Worm (Caenorhabditis elegans) whole organism, L4 larva: ENCODE data around the gene crn-5.
A peak's percentile ranks its signal among the peaks of the same experiment; 100 is the strongest.

Experiments
- D1046.2 ChIP-seq: fragments of 200-800 bp; sonication (Bioruptor generic); IDR thresholded peaks from 2 replicates; pipeline ENCODE4 v1.3.6; 2022; ENCODE audit warnings: missing genetic modification characterization, missing compliant biosample characterization
- F26F4.8 ChIP-seq: fragments of 200-800 bp; sonication (Bioruptor generic); conservative IDR thresholded peaks from 2 replicates; pipeline ENCODE4 v1.3.6; 2022; ENCODE audit warnings: missing genetic modification characterization, missing compliant biosample characterization
- F49E8.2 ChIP-seq: sonication (generic microtip); optimal IDR thresholded peaks from 2 replicates; lab custom pipeline; 2016; ENCODE audit warnings: missing compliant biosample characterization, mild to moderate bottlenecking, missing genetic modification characterization, borderline replicate concordance
- T20F7.1 ChIP-seq: fragments of 200-800 bp; sonication (Bioruptor generic); optimal IDR thresholded peaks from 2 replicates; lab custom pipeline; 2018; ENCODE audit warnings: mild to moderate bottlenecking, missing genetic modification characterization, missing compliant biosample characterization
- Y48G9A.11 ChIP-seq: fragments of 200-800 bp; sonication (Bioruptor generic); IDR thresholded peaks from 2 replicates; pipeline ENCODE4 v1.3.6; 2022; ENCODE audit warnings: missing genetic modification reagents, missing genetic modification characterization, missing compliant biosample characterization
- Y75B8A.6 ChIP-seq: fragments of 200-800 bp; sonication (Bioruptor generic); IDR thresholded peaks from 2 replicates; pipeline ENCODE4 v1.3.6; 2022; ENCODE audit warnings: missing genetic modification reagents, missing genetic modification characterization, missing compliant biosample characterization
- ZK546.5 ChIP-seq, 2 experiments: sonication (generic microtip); optimal IDR thresholded peaks; 2 replicates each; lab custom pipeline; 2017; ENCODE audit warnings: missing biosample characterization in 2 of 2, missing genetic modification characterization in 2 of 2
- aha-1 ChIP-seq: fragments of 150-350 bp; peaks from one replicate; lab custom pipeline; 2014; ENCODE audit warnings: missing biosample characterization, missing genetic modification characterization
- aly-2 ChIP-seq: sonication (generic microtip); optimal IDR thresholded peaks from 2 replicates; lab custom pipeline; 2018; ENCODE audit warnings: missing biosample characterization, missing genetic modification characterization
- ama-1 ChIP-seq: fragments of 150-350 bp; optimal IDR thresholded peaks from 2 replicates; lab custom pipeline; 2014; ENCODE audit warnings: inconsistent platforms, mixed read lengths
- attf-4 ChIP-seq: sonication (generic microtip); optimal IDR thresholded peaks from 3 replicates; lab custom pipeline; 2017; ENCODE audit warnings: missing biosample characterization, missing genetic modification characterization
- ceh-28 ChIP-seq: fragments of 150-350 bp; optimal IDR thresholded peaks from 2 replicates; lab custom pipeline; 2014; ENCODE audit warnings: missing biosample characterization, missing genetic modification reagents, missing genetic modification characterization
- ceh-32 ChIP-seq: sonication (generic microtip); optimal IDR thresholded peaks from 2 replicates; lab custom pipeline; 2016; ENCODE audit warnings: mild to moderate bottlenecking, missing genetic modification characterization, missing compliant biosample characterization; ENCODE audit not compliant: poor library complexity
- ceh-44 ChIP-seq: fragments of 200-800 bp; sonication (Bioruptor generic); IDR thresholded peaks from 2 replicates; pipeline ENCODE4 v1.3.6; 2022; ENCODE audit warnings: missing genetic modification reagents, missing genetic modification characterization, missing compliant biosample characterization
- ceh-62 ChIP-seq: sonication (generic microtip); optimal IDR thresholded peaks from 2 replicates; lab custom pipeline; 2017; ENCODE audit warnings: missing biosample characterization, missing genetic modification characterization
- ces-1 ChIP-seq: fragments of 150-350 bp; sonication (generic microtip); optimal IDR thresholded peaks from 4 replicates; lab custom pipeline; 2014; ENCODE audit warnings: missing biosample characterization, missing genetic modification reagents, missing genetic modification characterization
- ctbp-1 ChIP-seq: fragments of 200-800 bp; sonication (Bioruptor generic); IDR thresholded peaks from 2 replicates; pipeline ENCODE4 v1.3.6; 2022; ENCODE audit warnings: missing genetic modification reagents, missing genetic modification characterization, missing compliant biosample characterization
- daf-8 ChIP-seq: fragments of 200-800 bp; sonication (Bioruptor generic); IDR thresholded peaks from 2 replicates; pipeline ENCODE4 v1.3.6; 2022; ENCODE audit warnings: missing genetic modification characterization, missing compliant biosample characterization
- duxl-1 ChIP-seq: sonication (generic microtip); optimal IDR thresholded peaks from 2 replicates; lab custom pipeline; 2016; ENCODE audit warnings: mild to moderate bottlenecking, missing genetic modification characterization, moderate library complexity, missing compliant biosample characterization; ENCODE audit not compliant: poor library complexity
- dve-1 ChIP-seq: sonication (generic microtip); optimal IDR thresholded peaks from 2 replicates; lab custom pipeline; 2017; ENCODE audit warnings: antibody characterized with exemption, mild to moderate bottlenecking, missing genetic modification characterization, missing compliant biosample characterization; ENCODE audit not compliant: insufficient read depth
- egl-27 ChIP-seq: sonication (generic microtip); optimal IDR thresholded peaks from 3 replicates; lab custom pipeline; 2017; ENCODE audit warnings: missing biosample characterization, missing genetic modification reagents, missing genetic modification characterization
- egl-43 ChIP-seq: fragments of 200-800 bp; sonication (Bioruptor generic); IDR thresholded peaks from 2 replicates; pipeline ENCODE4 v1.3.6; 2022; ENCODE audit warnings: missing genetic modification reagents, missing genetic modification characterization, missing compliant biosample characterization
- fos-1 ChIP-seq: fragments of 150-350 bp; optimal IDR thresholded peaks from 2 replicates; lab custom pipeline; 2014; ENCODE audit warnings: missing biosample characterization, missing genetic modification characterization
- gei-8 ChIP-seq: fragments of 200-800 bp; sonication (Bioruptor generic); optimal IDR thresholded peaks from 2 replicates; lab custom pipeline; 2018; ENCODE audit warnings: mild to moderate bottlenecking, missing genetic modification characterization, missing compliant biosample characterization
- hlh-11 ChIP-seq: fragments of 200-800 bp; sonication (Bioruptor generic); optimal IDR thresholded peaks from 2 replicates; lab custom pipeline; 2018; ENCODE audit warnings: mild to moderate bottlenecking, missing genetic modification characterization, missing compliant biosample characterization
- hmg-1.1 ChIP-seq: fragments of 200-800 bp; sonication (Bioruptor generic); IDR thresholded peaks from 2 replicates; pipeline ENCODE4 v1.3.6; 2022; ENCODE audit warnings: missing genetic modification reagents, missing genetic modification characterization, missing compliant biosample characterization
- lin-1 ChIP-seq: fragments of 200-800 bp; sonication (Bioruptor generic); IDR thresholded peaks from 2 replicates; pipeline ENCODE4 v1.3.6; 2022; ENCODE audit warnings: missing genetic modification reagents, missing genetic modification characterization, missing compliant biosample characterization
- lin-15B ChIP-seq: fragments of 150-350 bp; sonication (generic microtip); optimal IDR thresholded peaks from 3 replicates; lab custom pipeline; 2014; ENCODE audit warnings: missing biosample characterization, missing genetic modification characterization
- lin-29 ChIP-seq: fragments of 200-800 bp; sonication (Bioruptor generic); IDR thresholded peaks from 2 replicates; pipeline ENCODE4 v1.3.6; 2022; ENCODE audit warnings: missing genetic modification reagents, missing genetic modification characterization, missing compliant biosample characterization
- lin-39 ChIP-seq: fragments of 150-350 bp; optimal IDR thresholded peaks from 2 replicates; lab custom pipeline; 2014; ENCODE audit warnings: missing biosample characterization, missing genetic modification reagents, missing genetic modification characterization
- mdl-1 ChIP-seq, 2 experiments: fragments of 150-350 bp in 1 of 2; sonication (generic microtip) in 1 of 2; optimal IDR thresholded peaks; 2 replicates each; lab custom pipeline; 2014 to 2017; ENCODE audit warnings: missing biosample characterization in 2 of 2, missing genetic modification characterization in 2 of 2
- mep-1 ChIP-seq: fragments of 150-350 bp; sonication (generic microtip); optimal IDR thresholded peaks from 3 replicates; lab custom pipeline; 2014; ENCODE audit warnings: missing biosample characterization, missing genetic modification characterization
- nhr-102 ChIP-seq: sonication (generic microtip); optimal IDR thresholded peaks from 2 replicates; lab custom pipeline; 2016; ENCODE audit warnings: mild to moderate bottlenecking, missing genetic modification characterization, moderate library complexity, missing compliant biosample characterization
- nhr-237 ChIP-seq: sonication (generic microtip); optimal IDR thresholded peaks from 2 replicates; lab custom pipeline; 2017; ENCODE audit warnings: missing biosample characterization, missing genetic modification characterization
- nhr-25 ChIP-seq: sonication (generic microtip); optimal IDR thresholded peaks from 2 replicates; lab custom pipeline; 2017; ENCODE audit warnings: missing genetic modification characterization, mild to moderate bottlenecking, missing compliant biosample characterization, antibody characterized with exemption, moderate library complexity, borderline replicate concordance; ENCODE audit not compliant: insufficient read depth
- nhr-28 ChIP-seq: fragments of 150-350 bp; optimal IDR thresholded peaks from 2 replicates; lab custom pipeline; 2014; ENCODE audit warnings: missing biosample characterization, missing genetic modification characterization
- nhr-48 ChIP-seq: sonication (generic microtip); optimal IDR thresholded peaks from 2 replicates; lab custom pipeline; 2016; ENCODE audit warnings: mild to moderate bottlenecking, missing genetic modification characterization, missing compliant biosample characterization
- pha-4 ChIP-seq, 2 experiments: fragments of 150-350 bp in 1 of 2; fragments of 200-800 bp in 1 of 2; sonication (Bioruptor generic) in 1 of 2; IDR thresholded peaks in 1 of 2; optimal IDR thresholded peaks in 1 of 2; 2 replicates each; pipeline versions ENCODE4 v1.3.6 to Lab custom; 2014 to 2022; ENCODE audit warnings: missing genetic modification characterization in 2 of 2, missing genetic modification reagents in 2 of 2, missing biosample characterization in 1 of 2, missing compliant biosample characterization in 1 of 2
- pqm-1 ChIP-seq: sonication (generic microtip); optimal IDR thresholded peaks from 2 replicates; lab custom pipeline; 2017; ENCODE audit warnings: missing biosample characterization, missing genetic modification characterization
- sdz-12 ChIP-seq: fragments of 200-800 bp; sonication (Bioruptor generic); optimal IDR thresholded peaks from 2 replicates; lab custom pipeline; 2018; ENCODE audit warnings: mild to moderate bottlenecking, missing genetic modification characterization, missing compliant biosample characterization
- skn-1 ChIP-seq: fragments of 150-350 bp; optimal IDR thresholded peaks from 2 replicates; lab custom pipeline; 2014; ENCODE audit warnings: missing biosample characterization, missing genetic modification characterization
- snpc-4 ChIP-seq: fragments of 150-350 bp; optimal IDR thresholded peaks from 2 replicates; lab custom pipeline; 2014; ENCODE audit warnings: missing biosample characterization, missing genetic modification characterization
- spr-1 ChIP-seq: sonication (generic microtip); optimal IDR thresholded peaks from 2 replicates; lab custom pipeline; 2016; ENCODE audit warnings: mild to moderate bottlenecking, missing genetic modification characterization, missing compliant biosample characterization
- spr-3 ChIP-seq: fragments of 200-800 bp; sonication (Bioruptor generic); optimal IDR thresholded peaks from 2 replicates; lab custom pipeline; 2018; ENCODE audit warnings: mild to moderate bottlenecking, missing genetic modification characterization, missing compliant biosample characterization
- tra-1 ChIP-seq: fragments of 200-800 bp; sonication (Bioruptor generic); IDR thresholded peaks from 2 replicates; pipeline ENCODE4 v1.3.6; 2022; ENCODE audit warnings: missing genetic modification reagents, missing genetic modification characterization, missing compliant biosample characterization
- unc-39 ChIP-seq: sonication (generic microtip); optimal IDR thresholded peaks from 2 replicates; lab custom pipeline; 2017; ENCODE audit warnings: missing biosample characterization, missing genetic modification characterization
- unc-62 ChIP-seq, 3 experiments: fragments of 150-350 bp in 1 of 3; sonication (generic microtip); optimal IDR thresholded peaks in 2 of 3; peaks in 1 of 3; 1 replicate in 1 of 3; 2 replicates in 2 of 3; lab custom pipeline; 2014 to 2017; ENCODE audit warnings: missing biosample characterization in 3 of 3, missing genetic modification characterization in 3 of 3, missing genetic modification reagents in 3 of 3, missing genotype in 1 of 3
- zag-1 ChIP-seq: fragments of 150-350 bp; optimal IDR thresholded peaks from 2 replicates; lab custom pipeline; 2014; ENCODE audit warnings: missing biosample characterization, missing genetic modification characterization
- ztf-11 ChIP-seq: fragments of 150-350 bp; optimal IDR thresholded peaks from 2 replicates; lab custom pipeline; 2014; ENCODE audit warnings: missing biosample characterization, missing genetic modification characterization

The crn-5 gene

DNA sequence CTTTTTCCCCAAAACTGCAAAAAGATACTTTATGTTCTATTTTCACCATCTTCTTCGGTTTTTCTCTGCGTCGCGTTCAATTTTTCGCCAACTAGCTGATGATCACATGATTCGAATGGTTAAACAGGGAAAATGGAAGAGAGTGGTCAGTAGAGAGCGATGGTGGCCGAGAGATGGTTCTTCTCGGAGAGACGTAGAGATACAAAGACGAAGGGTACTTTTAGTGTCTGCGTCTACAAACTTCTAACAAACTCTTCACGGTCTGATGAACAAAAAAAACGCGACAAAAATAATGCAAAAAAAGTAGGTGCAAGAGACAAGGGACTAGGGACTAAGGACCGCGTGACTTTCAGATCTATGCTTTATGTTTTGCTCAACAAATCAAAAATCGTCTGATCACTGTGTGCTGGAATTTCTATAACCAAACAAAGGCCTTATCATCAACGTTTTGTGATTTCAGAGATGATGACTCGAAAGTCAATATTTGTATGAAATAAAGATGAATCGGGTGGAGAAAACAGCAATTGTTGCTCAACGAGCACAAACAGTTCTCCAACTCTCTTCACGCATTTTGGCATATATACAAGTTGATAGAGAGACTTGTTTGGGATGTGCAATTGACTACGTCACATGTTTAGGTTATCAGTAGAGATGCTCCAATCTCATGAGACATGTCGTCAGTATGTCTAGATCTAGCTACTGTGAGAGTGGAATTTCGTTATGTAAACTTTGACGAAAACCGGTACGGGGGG is 40.4 kb upstream of the crn-5 start:
- peak; percentile 63 for TF ChIP-seq spr-1 (tag; lab: Kevin White, UChicago)
- peak; percentile 76 to 91 for TF ChIP-seq mdl-1 (tag; optimal IDR thresholded peaks at IDR 0.05; lab: Kevin White, UChicago)
- TF ChIP-seq hlh-11 (tag; lab: Kevin White, UChicago): peak; percentile 96
- no peak for TF ChIP-seq lin-39 (tag; lab: Kevin White, UChicago)
- TF ChIP-seq gei-8 (GFP tag; lab: Kevin White, UChicago): peak; percentile 74
- no peak for TF ChIP-seq ceh-62 (tag; lab: Kevin White, UChicago)
- TF ChIP-seq egl-27 (tag; lab: Kevin White, UChicago): no peak
- peak; percentile 67 for TF ChIP-seq T20F7.1 (GFP tag; lab: Kevin White, UChicago)
- peak in 1 of 2 experiments; percentile 100 for TF ChIP-seq unc-62 (GFP tag; optimal IDR thresholded peaks at IDR 0.05 in 1 of 2; lab: Kevin White, UChicago)
- no peak for TF ChIP-seq unc-62 (tag; optimal IDR thresholded peaks at IDR 0.05; lab: Kevin White, UChicago)
- TF ChIP-seq zag-1 (tag; lab: Kevin White, UChicago): peak; percentile 52
- TF ChIP-seq ceh-44 (GFP tag; lab: Robert Waterston, UW): no peak
- peak; percentile 63 for TF ChIP-seq ces-1 (GFP tag; lab: Kevin White, UChicago)
- peak; percentile 26 for TF ChIP-seq spr-3
- TF ChIP-seq sdz-12: peak; percentile 7
- TF ChIP-seq F26F4.8 (GFP tag; lab: Robert Waterston, UW): no peak
- peak; percentile 82 for TF ChIP-seq tra-1 (GFP tag; lab: Robert Waterston, UW)
- peak; percentile 90 for TF ChIP-seq nhr-28 (tag; lab: Kevin White, UChicago)
- TF ChIP-seq Y48G9A.11 (GFP tag; lab: Robert Waterston, UW): no peak
- no peak for TF ChIP-seq nhr-237
- no peak for TF ChIP-seq F49E8.2 (tag; lab: Kevin White, UChicago)
- peak; percentile 41; the same call in 1 of the 2 replicates for TF ChIP-seq pha-4 (GFP tag; IDR thresholded peaks at IDR 0.05; lab: Robert Waterston, UW)
- TF ChIP-seq pha-4 (tag; optimal IDR thresholded peaks at IDR 0.05; lab: Kevin White, UChicago): no peak
- peak; percentile 14 for TF ChIP-seq ceh-28 (tag; lab: Kevin White, UChicago)
- peak; percentile 80 for TF ChIP-seq hmg-1.1 (GFP tag; lab: Robert Waterston, UW)
- TF ChIP-seq lin-1 (GFP tag; lab: Robert Waterston, UW): peak; percentile 77; the same call in 1 of the 2 replicates
- 0 out of 2 replicates have a peak, but pooled peaks have one; percentile 74 for TF ChIP-seq Y75B8A.6 (GFP tag; lab: Robert Waterston, UW)
- no peak for TF ChIP-seq unc-39 (tag; lab: Kevin White, UChicago)
- peak; percentile 70; the same call in 1 of the 2 replicates for TF ChIP-seq lin-29 (GFP tag; lab: Robert Waterston, UW)
- TF ChIP-seq aha-1: peak; percentile 99
- no peak for TF ChIP-seq daf-8 (GFP tag; lab: Robert Waterston, UW)
- peak; percentile 81 for TF ChIP-seq nhr-25 (tag; lab: Kevin White, UChicago)
- peak; percentile 95 for TF ChIP-seq nhr-48
- no peak for TF ChIP-seq lin-15B (tag; lab: Kevin White, UChicago)
- TF ChIP-seq ctbp-1 (GFP tag; lab: Robert Waterston, UW): peak; percentile 80
- TF ChIP-seq duxl-1: peak; percentile 70
- no peak for TF ChIP-seq aly-2
- peak; percentile 77 for TF ChIP-seq egl-43 (GFP tag; lab: Robert Waterston, UW)
- peak; percentile 66 for TF ChIP-seq fos-1
- TF ChIP-seq ceh-32 (tag; lab: Kevin White, UChicago): no peak
- peak in 1 of 2 experiments; percentile 33 for TF ChIP-seq ZK546.5 (tag; optimal IDR thresholded peaks at IDR 0.05; lab: Kevin White, UChicago)
- no peak for TF ChIP-seq snpc-4
- TF ChIP-seq ama-1: peak; percentile 82
- TF ChIP-seq pqm-1 (tag; lab: Kevin White, UChicago): no peak
- TF ChIP-seq attf-4 (tag; lab: Kevin White, UChicago): no peak
- no peak for TF ChIP-seq skn-1 (tag; lab: Kevin White, UChicago)
- TF ChIP-seq mep-1 (tag; lab: Kevin White, UChicago): peak; percentile 89
- TF ChIP-seq D1046.2 (GFP tag; lab: Robert Waterston, UW): no peak
- TF ChIP-seq nhr-102: peak; percentile 72
- TF ChIP-seq ztf-11 (tag; lab: Kevin White, UChicago): no peak
- TF ChIP-seq dve-1: peak; percentile 96
